Worm (Caenorhabditis elegans): Measurements from ENCODE around the gene T25B9.4.

ce11 chrIV:10734527-10735436 is 22.7 kb downstream of the T25B9.4 start, which contains the start of the genes orc-5 and cyb-1:
- no peak for TF ChIP-seq sea-1 (GFP tag; conservative IDR thresholded peaks at IDR 0.05)
- no peak for TF ChIP-seq pes-1 (GFP tag; IDR thresholded peaks at IDR 0.05)
- no peak for TF ChIP-seq ceh-36 (tag; optimal IDR thresholded peaks at IDR 0.05)
- no peak for TF ChIP-seq flt-1 (GFP tag; IDR thresholded peaks at IDR 0.05)
- no peak for TF ChIP-seq ceh-13 (GFP tag; optimal IDR thresholded peaks at IDR 0.05)
- TF ChIP-seq tbx-37 (GFP tag; conservative IDR thresholded peaks at IDR 0.05) = no peak
